Worm (Caenorhabditis elegans) whole organism, late embryonic: ENCODE data around the gene exos-4.2.
A peak's percentile ranks its signal among the peaks of the same experiment; 100 is the strongest.

Experiments
- C38D4.7 ChIP-seq: fragments of 200-800 bp; sonication (Bioruptor generic); optimal IDR thresholded peaks from 2 replicates; lab custom pipeline; 2018; ENCODE audit warnings: mild to moderate bottlenecking, missing genetic modification characterization, moderate library complexity, missing compliant biosample characterization
- F13H6.1 ChIP-seq: sonication (generic microtip); optimal IDR thresholded peaks from 2 replicates; lab custom pipeline; 2016; ENCODE audit warnings: missing genetic modification characterization, missing compliant biosample characterization
- K09A11.1 ChIP-seq: sonication (generic microtip); optimal IDR thresholded peaks from 2 replicates; lab custom pipeline; 2017; ENCODE audit warnings: antibody characterized with exemption, mild to moderate bottlenecking, missing genetic modification characterization, missing compliant biosample characterization; ENCODE audit not compliant: insufficient read depth
- ama-1 ChIP-seq: fragments of 150-350 bp; optimal IDR thresholded peaks from 2 replicates; lab custom pipeline; 2014
- ceh-14 ChIP-seq: sonication (generic microtip); optimal IDR thresholded peaks from 2 replicates; lab custom pipeline; 2016; ENCODE audit warnings: missing genotype, missing genetic modification characterization, missing compliant biosample characterization
- ceh-18 ChIP-seq: sonication (generic microtip); optimal IDR thresholded peaks from 2 replicates; lab custom pipeline; 2016; ENCODE audit warnings: missing genetic modification characterization, missing compliant biosample characterization
- ceh-19 ChIP-seq: fragments of 200-800 bp; sonication (Bioruptor generic); optimal IDR thresholded peaks from 2 replicates; lab custom pipeline; 2018; ENCODE audit warnings: mild to moderate bottlenecking, missing genetic modification characterization, missing compliant biosample characterization
- ceh-22 ChIP-seq: sonication (generic microtip); optimal IDR thresholded peaks from 2 replicates; lab custom pipeline; 2017; ENCODE audit warnings: missing biosample characterization, missing genetic modification characterization
- ceh-30 ChIP-seq: fragments of 150-350 bp; optimal IDR thresholded peaks from 2 replicates; lab custom pipeline; 2014; ENCODE audit warnings: missing biosample characterization, missing genetic modification characterization
- ceh-31 ChIP-seq: sonication (generic microtip); optimal IDR thresholded peaks from 2 replicates; lab custom pipeline; 2016; ENCODE audit warnings: missing genetic modification characterization, missing compliant biosample characterization
- ceh-34 ChIP-seq: sonication (generic microtip); optimal IDR thresholded peaks from 2 replicates; lab custom pipeline; 2016; ENCODE audit warnings: mild to moderate bottlenecking, missing genetic modification characterization, missing compliant biosample characterization
- ceh-45 ChIP-seq: fragments of 200-800 bp; sonication (Bioruptor generic); IDR thresholded peaks from 2 replicates; pipeline ENCODE4 v1.3.6; 2022; ENCODE audit warnings: missing genetic modification reagents, missing genetic modification characterization, missing compliant biosample characterization
- ceh-48 ChIP-seq: sonication (generic microtip); optimal IDR thresholded peaks from 2 replicates; lab custom pipeline; 2016; ENCODE audit warnings: missing genetic modification characterization, inconsistent platforms, missing compliant biosample characterization
- ceh-9 ChIP-seq: sonication (generic microtip); optimal IDR thresholded peaks from 2 replicates; lab custom pipeline; 2016; ENCODE audit warnings: mild to moderate bottlenecking, missing genetic modification characterization, inconsistent platforms, missing compliant biosample characterization
- dmd-4 ChIP-seq: sonication (generic microtip); optimal IDR thresholded peaks from 2 replicates; lab custom pipeline; 2016; ENCODE audit warnings: borderline replicate concordance, missing genetic modification characterization, missing compliant biosample characterization
- dve-1 ChIP-seq: sonication (generic microtip); optimal IDR thresholded peaks from 2 replicates; lab custom pipeline; 2017; ENCODE audit warnings: antibody characterized with exemption, mild to moderate bottlenecking, missing genetic modification characterization, missing compliant biosample characterization
- elt-2 ChIP-seq: sonication (generic microtip); optimal IDR thresholded peaks from 2 replicates; lab custom pipeline; 2016; ENCODE audit warnings: missing genetic modification reagents, missing genetic modification characterization, missing compliant biosample characterization
- elt-4 ChIP-seq: sonication (generic microtip); optimal IDR thresholded peaks from 2 replicates; lab custom pipeline; 2016; ENCODE audit warnings: missing genetic modification characterization, missing compliant biosample characterization
- ets-4 ChIP-seq: sonication (generic microtip); optimal IDR thresholded peaks from 2 replicates; lab custom pipeline; 2016; ENCODE audit warnings: missing genetic modification characterization, missing compliant biosample characterization
- eyg-1 ChIP-seq: sonication (generic microtip); optimal IDR thresholded peaks from 2 replicates; lab custom pipeline; 2016; ENCODE audit warnings: missing genotype, missing genetic modification characterization, missing compliant biosample characterization
- fkh-10 ChIP-seq: fragments of 150-350 bp; optimal IDR thresholded peaks from 2 replicates; lab custom pipeline; 2014; ENCODE audit warnings: missing biosample characterization, missing genetic modification reagents, missing genetic modification characterization
- fkh-6 ChIP-seq: sonication (generic microtip); optimal IDR thresholded peaks from 2 replicates; lab custom pipeline; 2016; ENCODE audit warnings: missing genetic modification characterization, missing compliant biosample characterization
- gmeb-2 ChIP-seq: sonication (generic microtip); optimal IDR thresholded peaks from 2 replicates; lab custom pipeline; 2016; ENCODE audit warnings: missing genetic modification characterization, inconsistent platforms, missing compliant biosample characterization
- hlh-30 ChIP-seq: sonication (generic microtip); optimal IDR thresholded peaks from 2 replicates; lab custom pipeline; 2017; ENCODE audit warnings: antibody characterized with exemption, missing genetic modification characterization, missing compliant biosample characterization; ENCODE audit not compliant: insufficient read depth
- madf-2 ChIP-seq: sonication (generic microtip); optimal IDR thresholded peaks from 2 replicates; lab custom pipeline; 2017; ENCODE audit warnings: missing genetic modification characterization, missing compliant biosample characterization
- mec-3 ChIP-seq: sonication (generic microtip); optimal IDR thresholded peaks from 2 replicates; lab custom pipeline; 2016; ENCODE audit warnings: borderline replicate concordance, missing genetic modification characterization, missing compliant biosample characterization
- nfya-1 ChIP-seq: sonication (generic microtip); optimal IDR thresholded peaks from 2 replicates; lab custom pipeline; 2017; ENCODE audit warnings: missing genetic modification characterization, mild to moderate bottlenecking, missing compliant biosample characterization, antibody characterized with exemption, moderate library complexity
- nhr-232 ChIP-seq: sonication (generic microtip); optimal IDR thresholded peaks from 2 replicates; lab custom pipeline; 2016; ENCODE audit warnings: missing genetic modification characterization, missing compliant biosample characterization
- pat-9 ChIP-seq: fragments of 200-800 bp; sonication (Bioruptor generic); optimal IDR thresholded peaks from 2 replicates; lab custom pipeline; 2018; ENCODE audit warnings: mild to moderate bottlenecking, missing genetic modification characterization, moderate library complexity, missing compliant biosample characterization
- pha-4 ChIP-seq: fragments of 150-350 bp; optimal IDR thresholded peaks from 2 replicates; lab custom pipeline; 2018; ENCODE audit warnings: missing biosample characterization, missing genetic modification reagents, missing genetic modification characterization
- pqm-1 ChIP-seq: sonication (generic microtip); optimal IDR thresholded peaks from 2 replicates; lab custom pipeline; 2016; ENCODE audit warnings: missing genetic modification characterization, missing compliant biosample characterization
- pros-1 ChIP-seq: fragments of 150-350 bp; optimal IDR thresholded peaks from 2 replicates; lab custom pipeline; 2014; ENCODE audit warnings: missing biosample characterization, missing genetic modification reagents, missing genetic modification characterization
- ref-2 ChIP-seq: sonication (generic microtip); optimal IDR thresholded peaks from 2 replicates; lab custom pipeline; 2016; ENCODE audit warnings: missing genetic modification characterization, missing compliant biosample characterization
- rnt-1 ChIP-seq: sonication (generic microtip); optimal IDR thresholded peaks from 2 replicates; lab custom pipeline; 2016; ENCODE audit warnings: missing genetic modification characterization, missing compliant biosample characterization
- sox-4 ChIP-seq: sonication (generic microtip); optimal IDR thresholded peaks from 2 replicates; lab custom pipeline; 2017; ENCODE audit warnings: mild to moderate bottlenecking, missing genetic modification characterization, inconsistent platforms, missing compliant biosample characterization
- syd-9 ChIP-seq: sonication (generic microtip); optimal IDR thresholded peaks from 2 replicates; lab custom pipeline; 2016; ENCODE audit warnings: mild to moderate bottlenecking, missing genetic modification characterization, moderate library complexity, missing compliant biosample characterization
- tbx-2 ChIP-seq: sonication (generic microtip); optimal IDR thresholded peaks from 2 replicates; lab custom pipeline; 2016; ENCODE audit warnings: missing genetic modification characterization, missing compliant biosample characterization
- unc-3 ChIP-seq, 2 experiments: fragments of 200-800 bp in 1 of 2; sonication (Bioruptor generic) in 1 of 2; sonication (generic microtip) in 1 of 2; conservative IDR thresholded peaks in 1 of 2; optimal IDR thresholded peaks in 1 of 2; 2 replicates each; pipeline versions ENCODE4 v1.3.6 to Lab custom; 2016 to 2022; ENCODE audit warnings: missing compliant biosample characterization in 2 of 2, missing genetic modification characterization in 2 of 2, missing genetic modification reagents in 1 of 2
- unc-42 ChIP-seq: sonication (generic microtip); optimal IDR thresholded peaks from 2 replicates; lab custom pipeline; 2016; ENCODE audit warnings: missing genotype, missing genetic modification characterization, missing compliant biosample characterization
- unc-55 ChIP-seq: sonication (generic microtip); optimal IDR thresholded peaks from 2 replicates; lab custom pipeline; 2017; ENCODE audit warnings: missing biosample characterization, missing genetic modification reagents, missing genetic modification characterization
- unc-86 ChIP-seq: sonication (generic microtip); optimal IDR thresholded peaks from 2 replicates; lab custom pipeline; 2016; ENCODE audit warnings: missing genetic modification characterization, missing compliant biosample characterization

exos-4.2 gene

DNA sequence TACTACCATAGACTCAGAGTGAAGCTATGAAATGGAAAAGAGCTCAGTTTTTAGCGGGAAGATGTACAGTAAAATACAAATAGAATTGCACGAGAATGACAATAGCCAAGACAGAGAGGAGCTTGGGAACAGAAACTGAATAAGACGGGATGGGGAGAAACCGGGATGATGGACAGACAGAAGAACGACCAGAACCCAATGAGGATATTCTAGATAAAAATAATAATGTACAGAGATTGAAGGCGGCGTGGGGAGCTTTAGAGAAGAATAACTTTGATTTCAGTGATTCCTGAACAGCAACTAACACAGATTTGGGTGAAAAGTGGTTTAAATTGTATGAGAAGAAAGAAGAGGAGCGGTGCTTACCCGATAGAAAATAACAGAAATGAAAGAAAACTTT lies 21.5 kb downstream of the exos-4.2 start:
- TF ChIP-seq sox-4 (tag; lab: Kevin White, UChicago) (no peak), nhr-232 (tag; lab: Kevin White, UChicago) (no peak), ets-4 (no peak), fkh-6 (no peak), C38D4.7 (GFP tag; lab: Kevin White, UChicago) (no peak), ama-1 (no peak), syd-9 (tag; lab: Kevin White, UChicago) (no peak), unc-42 (no peak)

DNA sequence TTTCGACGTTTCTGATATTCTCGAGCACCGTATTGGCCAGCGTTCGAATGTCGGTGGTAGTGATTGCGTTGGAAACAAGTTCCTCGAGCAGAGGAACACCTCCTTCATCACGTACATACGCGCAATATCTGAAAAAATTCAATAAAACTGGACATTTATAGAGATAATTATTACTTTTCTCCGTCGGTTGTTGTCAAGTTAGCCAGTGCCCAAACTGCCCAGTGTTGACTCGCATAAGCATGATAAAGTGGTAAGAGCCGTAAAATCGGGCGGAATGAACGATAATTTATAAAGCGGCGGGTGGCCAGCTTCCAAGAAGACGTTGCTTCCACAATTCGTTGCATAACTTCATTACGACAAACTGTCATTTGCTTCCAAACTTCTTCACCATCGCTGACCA lies 23.6 kb downstream of the exos-4.2 start:
- no peak for TF ChIP-seq dve-1 (tag; lab: Kevin White, UChicago)

DNA sequence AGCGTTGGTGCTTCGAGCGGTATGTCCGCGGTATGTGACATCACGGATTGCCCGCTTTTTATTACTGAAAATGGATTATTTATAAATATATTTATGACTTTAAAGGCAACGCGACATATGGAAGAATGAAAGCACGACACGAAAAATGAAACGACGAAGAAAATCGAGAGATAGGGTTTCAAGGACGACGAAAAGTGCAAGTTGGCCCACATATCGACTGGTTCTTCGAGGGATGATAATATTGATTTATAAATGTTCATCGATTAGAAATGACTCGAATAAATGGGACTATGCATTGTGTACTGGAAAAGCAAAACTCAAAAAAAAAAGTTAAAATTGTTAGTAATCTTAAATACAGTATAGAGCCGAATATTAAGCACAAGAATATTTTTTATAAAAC lies 26.7 kb downstream of the exos-4.2 start, which contains the start of gene zer-1:
Gene zer-1 (minus strand): TSS at position 68 of the 400 bp plus-strand sequence.
- no peak for TF ChIP-seq fkh-6
- no peak for TF ChIP-seq ama-1
- no peak for TF ChIP-seq elt-4 (tag; lab: Kevin White, UChicago)
- TF ChIP-seq pat-9 (tag; lab: Kevin White, UChicago), result no peak
- TF ChIP-seq sox-4 (tag; lab: Kevin White, UChicago), result no peak
- no peak for TF ChIP-seq pqm-1 (tag; lab: Kevin White, UChicago)
- TF ChIP-seq ets-4, result no peak
- no peak for TF ChIP-seq tbx-2 (tag; lab: Kevin White, UChicago)

DNA sequence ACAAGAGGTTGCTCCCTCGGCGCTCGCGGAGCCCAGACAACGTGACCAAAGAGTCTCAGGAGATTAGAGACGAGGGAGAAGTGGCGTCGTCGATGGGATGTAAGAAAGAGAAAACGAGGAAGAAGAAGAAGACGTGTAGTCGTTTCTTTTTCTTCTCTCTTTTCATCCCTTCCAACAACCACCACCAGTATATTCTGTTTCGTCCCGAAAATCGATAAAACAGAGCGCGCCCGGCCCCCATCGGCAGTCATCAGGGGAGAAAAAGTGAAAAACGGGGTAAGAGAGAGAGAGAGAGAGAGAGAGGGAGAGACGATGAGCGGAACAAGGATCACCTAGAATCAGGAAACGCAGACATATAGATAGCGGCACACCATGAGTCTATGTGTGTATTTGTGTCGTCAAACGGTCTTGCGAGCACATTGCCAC lies 27.9 kb downstream of the exos-4.2 start:
- TF ChIP-seq mec-3 (tag; lab: Kevin White, UChicago) (no peak), fkh-10 (GFP tag; lab: Kevin White, UChicago) (peak; percentile 44), gmeb-2 (tag; lab: Kevin White, UChicago) (no peak), unc-42 (peak; percentile 73), unc-86 (tag; lab: Kevin White, UChicago) (peak; percentile 13), nfya-1 (tag; lab: Kevin White, UChicago) (peak; percentile 71), sox-4 (tag; lab: Kevin White, UChicago) (no peak), ceh-9 (tag; lab: Kevin White, UChicago) (no peak), dmd-4 (no peak), ceh-30 (tag; lab: Kevin White, UChicago) (peak; percentile 22), ceh-22 (tag; lab: Kevin White, UChicago) (no peak), ceh-34 (tag; lab: Kevin White, UChicago) (peak; percentile 40), ref-2 (tag; lab: Kevin White, UChicago) (peak; percentile 35), madf-2 (tag; lab: Kevin White, UChicago) (peak; percentile 13), syd-9 (tag; lab: Kevin White, UChicago) (peak; percentile 14), hlh-30 (tag; lab: Kevin White, UChicago) (peak; percentile 73), pros-1 (tag; lab: Kevin White, UChicago) (peak; percentile 67), ceh-45 (0 out of 2 replicates have a peak, but pooled peaks have one; percentile 19), ceh-14 (tag; lab: Kevin White, UChicago) (peak; percentile 50), unc-55 (peak; percentile 55), elt-2 (peak; percentile 52), dve-1 (tag; lab: Kevin White, UChicago) (peak; percentile 55), ceh-19 (GFP tag; lab: Kevin White, UChicago) (peak; percentile 68), K09A11.1 (tag; lab: Kevin White, UChicago) (peak; percentile 46), ceh-31 (tag; lab: Kevin White, UChicago) (peak; percentile 83), unc-3 (GFP tag; conservative IDR thresholded peaks at IDR 0.05; lab: Robert Waterston, UW) (no peak; the same call in 1 of the 2 replicates), unc-3 (tag; optimal IDR thresholded peaks at IDR 0.05; lab: Kevin White, UChicago) (peak; percentile 45), rnt-1 (tag; lab: Kevin White, UChicago) (peak; percentile 10), F13H6.1 (tag; lab: Kevin White, UChicago) (peak; percentile 1), tbx-2 (tag; lab: Kevin White, UChicago) (peak; percentile 76), ceh-48 (tag; lab: Kevin White, UChicago) (peak; percentile 99), ceh-18 (peak; percentile 42), pha-4 (tag; lab: Kevin White, UChicago) (no peak), eyg-1 (tag; lab: Kevin White, UChicago) (peak; percentile 53)
